Worm (Caenorhabditis elegans) whole organism, L4/young adult: ENCODE data around the gene helq-1.

Experiments
- W03F9.2 ChIP-seq: fragments of 150-350 bp; optimal IDR thresholded peaks from 2 replicates; lab custom pipeline; 2014; ENCODE audit warnings: missing biosample characterization, missing genetic modification characterization
- dao-5 ChIP-seq: sonication (generic microtip); optimal IDR thresholded peaks from 2 replicates; lab custom pipeline; 2016; ENCODE audit warnings: missing genotype, missing genetic modification characterization, moderate library complexity, missing compliant biosample characterization
- him-1 ChIP-seq: sonication (generic microtip); optimal IDR thresholded peaks from 2 replicates; lab custom pipeline; 2016; ENCODE audit warnings: missing genotype, missing genetic modification reagents, missing genetic modification characterization, missing compliant biosample characterization

ce11 chrIII:595449-595848, 8.5 kb upstream of the helq-1 start:
- TF ChIP-seq W03F9.2 (no peak), him-1 (tag; lab: Kevin White, UChicago) (no peak), dao-5 (tag; lab: Kevin White, UChicago) (no peak)
